Fruit fly (Drosophila melanogaster): ENCODE results near the gene Dhc1.

The Dhc1 gene

DNA sequence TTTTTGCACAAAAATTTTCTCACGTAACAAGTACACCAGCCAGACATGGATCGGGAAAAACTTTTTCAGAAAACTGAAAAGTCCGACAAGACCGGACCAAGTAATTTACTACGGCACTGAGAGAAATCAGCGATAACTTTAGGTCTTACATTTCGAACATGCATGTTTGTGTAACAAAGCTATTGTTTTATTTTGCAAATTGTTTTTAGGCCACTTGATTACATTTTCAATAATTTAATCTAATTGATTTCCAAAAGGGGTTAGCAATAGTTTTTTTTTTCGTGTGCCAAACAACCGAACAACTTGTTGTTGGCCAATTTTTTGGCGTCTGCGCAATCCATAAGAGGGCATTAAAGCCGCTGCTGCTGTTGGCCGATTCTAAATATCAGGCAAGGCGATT lies 61.3 kb downstream of the Dhc1 start (continued):
- TF ChIP-seq CG14441 (GFP tag; IDR thresholded peaks at IDR 0.05) (peak; percentile 66), vvl (GFP tag; IDR thresholded peaks at IDR 0.05) (peak; percentile 78), Pdp1 (GFP tag; optimal IDR thresholded peaks at IDR 0.05) (peak; percentile 52 to 54), zf30C (GFP tag; optimal IDR thresholded peaks at IDR 0.05) (no peak), Stat92E (GFP tag; optimal IDR thresholded peaks at IDR 0.05) (no peak), CG43689 (GFP tag; IDR thresholded peaks at IDR 0.05) (no peak), Hmr (GFP tag; optimal IDR thresholded peaks at IDR 0.05) (peak; percentile 58), YL-1 (GFP tag; optimal IDR thresholded peaks at IDR 0.05) (no peak), Side (GFP tag; optimal IDR thresholded peaks at IDR 0.05) (peak; percentile 43), CG8359 (GFP tag; optimal IDR thresholded peaks at IDR 0.05; ENCODE audit: borderline replicate concordance) (no peak), fd96Cb (tag; optimal IDR thresholded peaks at IDR 0.05) (peak; percentile 66), CG16779 (GFP tag; IDR thresholded peaks at IDR 0.05) (no peak), CG5245 (GFP tag; optimal IDR thresholded peaks at IDR 0.05) (peak; percentile 63), chm (GFP tag; IDR thresholded peaks at IDR 0.05) (no peak), Mrtf (GFP tag; IDR thresholded peaks at IDR 0.05) (no peak; the same call in 2 of the 3 replicates), CG2875 (GFP tag; optimal IDR thresholded peaks at IDR 0.05) (peak; percentile 24), BtbVII (GFP tag; optimal IDR thresholded peaks at IDR 0.05) (peak; percentile 58), CG8281 (tag; optimal IDR thresholded peaks at IDR 0.05) (no peak), sim (GFP tag; IDR thresholded peaks at IDR 0.05) (no peak), B-H1 (GFP tag; IDR thresholded peaks at IDR 0.05) (peak; percentile 52; the same call in 2 of the 3 replicates), Hand (GFP tag; optimal IDR thresholded peaks at IDR 0.05) (peak; percentile 47), CG9817 (tag; optimal IDR thresholded peaks at IDR 0.05) (peak; percentile 33), Xbp1 (GFP tag; optimal IDR thresholded peaks at IDR 0.05) (peak; percentile 70), CG4617 (GFP tag; optimal IDR thresholded peaks at IDR 0.05; ENCODE audit: borderline replicate concordance) (no peak), CG15696 (tag; optimal IDR thresholded peaks at IDR 0.05) (no peak), Doc2 (GFP tag; IDR thresholded peaks at IDR 0.05) (no peak; the same call in 1 of the 2 replicates), CG12236 (GFP tag; optimal IDR thresholded peaks at IDR 0.05) (peak; percentile 39), CG13775 (GFP tag; optimal IDR thresholded peaks at IDR 0.05) (peak; percentile 22), so (GFP tag; IDR thresholded peaks at IDR 0.05) (0 out of 3 replicates have a peak, but pooled peaks have one; percentile 51), pum (GFP tag; optimal IDR thresholded peaks at IDR 0.05) (peak; percentile 45), dati (GFP tag; IDR thresholded peaks at IDR 0.05) (no peak), CG6254 (GFP tag; optimal IDR thresholded peaks at IDR 0.05) (peak; percentile 30), shn (GFP tag; optimal IDR thresholded peaks at IDR 0.05) (no peak), CG14667 (GFP tag; IDR thresholded peaks at IDR 0.05) (no peak), CG42726 (GFP tag; IDR thresholded peaks at IDR 0.05; ENCODE audit: partially characterized antibody) (no peak), cas (GFP tag; IDR thresholded peaks at IDR 0.05) (no peak), CG18476 (GFP tag; optimal IDR thresholded peaks at IDR 0.05) (peak; percentile 59), CG13624 (GFP tag; optimal IDR thresholded peaks at IDR 0.05) (peak; percentile 62), Eip74EF (GFP tag; optimal IDR thresholded peaks at IDR 0.05) (no peak), CG11085 (GFP tag; IDR thresholded peaks at IDR 0.05) (0 out of 2 replicates have a peak, but pooled peaks have one; percentile 32), crc (GFP tag; optimal IDR thresholded peaks at IDR 0.05) (no peak), CG3838 (GFP tag; optimal IDR thresholded peaks at IDR 0.05) (no peak), jing (GFP tag; optimal IDR thresholded peaks at IDR 0.05) (no peak), Hr39 (optimal IDR thresholded peaks at IDR 0.05) (no peak), CG16863 (GFP tag; optimal IDR thresholded peaks at IDR 0.05) (peak; percentile 36), CG3847 (GFP tag; IDR thresholded peaks at IDR 0.05) (peak; percentile 52), Sox100B (GFP tag; optimal IDR thresholded peaks at IDR 0.05) (peak; percentile 47), CG18619 (GFP tag; optimal IDR thresholded peaks at IDR 0.05) (no peak), CG17186 (GFP tag; optimal IDR thresholded peaks at IDR 0.05) (no peak), E2f2 (GFP tag; IDR thresholded peaks at IDR 0.05) (0 out of 2 replicates have a peak, but pooled peaks have one; percentile 14), CG3065 (GFP tag; optimal IDR thresholded peaks at IDR 0.05) (no peak)
